Worm (Caenorhabditis elegans) whole organism, L3 larva: ENCODE data around the gene set-19.

Experiments
- aly-2 ChIP-seq: fragments of 150-350 bp; optimal IDR thresholded peaks from 2 replicates; lab custom pipeline; 2014; ENCODE audit warnings: missing biosample characterization, missing genetic modification characterization
- elt-2 ChIP-seq: sonication (generic microtip); optimal IDR thresholded peaks from 2 replicates; lab custom pipeline; 2016; ENCODE audit warnings: missing genetic modification reagents, mild to moderate bottlenecking, missing genetic modification characterization, missing compliant biosample characterization
- elt-3 ChIP-seq, 3 experiments: fragments of 150-350 bp in 1 of 3; sonication (generic microtip) in 2 of 3; optimal IDR thresholded peaks; 2 replicates in 2 of 3; 4 replicates in 1 of 3; lab custom pipeline; 2014 to 2017; ENCODE audit warnings: missing biosample characterization in 3 of 3, missing genetic modification characterization in 3 of 3
- hmg-11 ChIP-seq: sonication (generic microtip); optimal IDR thresholded peaks from 2 replicates; lab custom pipeline; 2016; ENCODE audit warnings: missing genetic modification characterization, missing compliant biosample characterization
- lsy-12 ChIP-seq: sonication (generic microtip); optimal IDR thresholded peaks from 2 replicates; lab custom pipeline; 2016; ENCODE audit warnings: mild to moderate bottlenecking, missing genetic modification characterization, missing compliant biosample characterization
- mdl-1 ChIP-seq: fragments of 150-350 bp; optimal IDR thresholded peaks from 2 replicates; lab custom pipeline; 2014; ENCODE audit warnings: missing biosample characterization, missing genetic modification characterization
- nfya-1 ChIP-seq: sonication (generic microtip); optimal IDR thresholded peaks from 2 replicates; lab custom pipeline; 2017; ENCODE audit warnings: missing genetic modification characterization, mild to moderate bottlenecking, missing compliant biosample characterization, antibody characterized with exemption, moderate library complexity; ENCODE audit not compliant: insufficient read depth
- nhr-11 ChIP-seq: fragments of 150-350 bp; optimal IDR thresholded peaks from 2 replicates; lab custom pipeline; 2014; ENCODE audit warnings: missing biosample characterization, missing genetic modification characterization
- nhr-23 ChIP-seq: fragments of 150-350 bp; optimal IDR thresholded peaks from 2 replicates; lab custom pipeline; 2014; ENCODE audit warnings: missing biosample characterization, missing genetic modification reagents, missing genetic modification characterization
- nhr-237 ChIP-seq: fragments of 150-350 bp; optimal IDR thresholded peaks from 2 replicates; lab custom pipeline; 2014; ENCODE audit warnings: missing biosample characterization, missing genetic modification characterization
- nhr-25 ChIP-seq: sonication (generic microtip); optimal IDR thresholded peaks from 2 replicates; lab custom pipeline; 2017; ENCODE audit warnings: missing biosample characterization, missing genetic modification characterization
- nhr-43 ChIP-seq: sonication (generic microtip); optimal IDR thresholded peaks from 2 replicates; lab custom pipeline; 2016; ENCODE audit warnings: mild to moderate bottlenecking, missing genetic modification characterization, missing compliant biosample characterization; ENCODE audit not compliant: poor library complexity, severe bottlenecking
- sea-2 ChIP-seq: fragments of 150-350 bp; sonication (generic microtip); optimal IDR thresholded peaks from 4 replicates; lab custom pipeline; 2014; ENCODE audit warnings: missing biosample characterization, missing genetic modification reagents, missing genetic modification characterization
- ztf-4 ChIP-seq: fragments of 150-350 bp; optimal IDR thresholded peaks from 2 replicates; lab custom pipeline; 2014; ENCODE audit warnings: missing biosample characterization, missing genetic modification characterization

Gene set-19

ce11 chrX:5628432-5628977 lies 51.5 kb downstream of the set-19 start:
- TF ChIP-seq sea-2 (GFP tag; lab: Kevin White, UChicago) (no peak), nhr-43 (tag; lab: Kevin White, UChicago) (peak; percentile 87), ztf-4 (tag; lab: Kevin White, UChicago) (no peak), elt-3 (tag; optimal IDR thresholded peaks at IDR 0.05; lab: Kevin White, UChicago) (peak in 1 of 3 experiments; percentile 80), nhr-25 (tag; lab: Kevin White, UChicago) (peak; percentile 83), lsy-12 (tag; lab: Kevin White, UChicago) (peak; percentile 24), aly-2 (no peak), nhr-11 (tag; lab: Kevin White, UChicago) (no peak), nfya-1 (tag; lab: Kevin White, UChicago) (no peak), mdl-1 (tag; lab: Kevin White, UChicago) (no peak), elt-2 (tag; lab: Kevin White, UChicago) (peak; percentile 15), hmg-11 (tag; lab: Kevin White, UChicago) (no peak), nhr-23 (peak; percentile 79), nhr-237 (tag; lab: Kevin White, UChicago) (no peak)
